Fruit fly (Drosophila melanogaster) whole organism, adult: ENCODE measurements around the gene shep.

Source experiments
- CG14711 ChIP-seq: fragments of 200-800 bp; sonication (Bioruptor generic); optimal IDR thresholded peaks from 2 replicates; lab custom pipeline; 2018; ENCODE audit warnings: missing biosample characterization, mild to moderate bottlenecking, missing genetic modification characterization, moderate library complexity
- CG1620 ChIP-seq: fragments of 200-800 bp; sonication (Bioruptor generic); optimal IDR thresholded peaks from 2 replicates; lab custom pipeline; 2016; ENCODE audit warnings: missing biosample characterization, missing genetic modification characterization
- CG33017 ChIP-seq: fragments of 200-800 bp; sonication (Bioruptor generic); optimal IDR thresholded peaks from 2 replicates; lab custom pipeline; 2018; ENCODE audit warnings: missing biosample characterization, mild to moderate bottlenecking, missing genetic modification characterization, moderate library complexity
- CG7101 ChIP-seq: fragments of 200-800 bp; sonication (Bioruptor generic); optimal IDR thresholded peaks from 2 replicates; lab custom pipeline; 2018; ENCODE audit warnings: missing biosample characterization, mild to moderate bottlenecking, missing genetic modification characterization, moderate library complexity
- Hr96 ChIP-seq: fragments of 200-800 bp; sonication (Bioruptor generic); optimal IDR thresholded peaks from 2 replicates; lab custom pipeline; 2016; ENCODE audit warnings: missing biosample characterization, missing genetic modification characterization
- cnc ChIP-seq, 2 experiments: fragments of >200 bp; optimal IDR thresholded peaks; 2 replicates each; lab custom pipeline; 2017
- tj ChIP-seq: fragments of 200-800 bp; sonication (Bioruptor generic); optimal IDR thresholded peaks from 3 replicates; lab custom pipeline; 2017; ENCODE audit warnings: missing biosample characterization, mild to moderate bottlenecking, missing genetic modification characterization, moderate library complexity

DNA sequence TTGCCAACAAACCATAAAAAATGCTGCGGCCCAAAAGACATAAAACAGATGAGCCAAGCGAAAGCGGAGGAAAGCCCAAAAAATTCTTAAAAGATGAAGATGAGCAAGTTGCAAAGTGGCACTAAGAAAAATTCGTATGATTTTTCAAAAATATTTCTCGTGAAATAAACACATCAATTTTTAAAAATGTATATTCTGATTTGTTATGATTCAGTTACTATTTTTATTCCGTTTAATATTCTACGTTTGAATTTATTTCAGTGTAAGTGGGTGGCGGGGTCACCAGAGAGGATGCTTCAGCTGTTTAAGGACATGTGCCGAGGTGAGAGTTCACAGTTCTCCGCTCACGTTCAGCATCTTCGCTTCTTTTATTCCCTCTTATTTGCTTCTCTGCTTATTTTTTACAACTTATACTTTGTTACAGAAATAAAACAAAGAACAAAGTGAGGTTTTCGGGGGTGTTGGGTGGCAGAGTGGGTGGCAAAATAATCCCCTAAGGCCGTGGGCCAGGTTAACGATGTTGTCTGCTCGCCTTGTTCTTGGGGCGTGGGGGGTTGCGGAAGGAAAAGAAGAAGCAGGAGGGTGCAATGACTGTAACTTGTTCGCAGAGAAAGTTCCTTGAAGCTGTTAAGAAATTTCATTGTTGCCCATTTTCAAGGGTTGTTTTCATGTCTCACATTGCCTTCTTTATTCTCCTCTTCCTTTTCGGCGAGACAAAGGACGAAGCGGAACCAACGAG is 95.3 kb downstream of the shep start:
- TF ChIP-seq CG1620 (GFP tag; lab: Kevin White, UChicago) = no peak
- TF ChIP-seq Hr96 (GFP tag; lab: Kevin White, UChicago) = no peak
- TF ChIP-seq CG33017 (tag; lab: Kevin White, UChicago) = no peak
- TF ChIP-seq CG14711 (tag; lab: Kevin White, UChicago) = no peak
- TF ChIP-seq tj (GFP tag; lab: Kevin White, UChicago) = no peak
- no peak for TF ChIP-seq cnc (optimal IDR thresholded peaks at IDR 0.05; lab: Kevin White, UChicago)
- TF ChIP-seq CG7101 (tag; lab: Kevin White, UChicago) = no peak
